Worm (Caenorhabditis elegans) whole organism, late embryonic: ENCODE results near the gene sup-12.

Experiments used
- ceh-34 ChIP-seq: sonication (generic microtip); optimal IDR thresholded peaks from 2 replicates; lab custom pipeline; 2016; ENCODE audit warnings: mild to moderate bottlenecking, missing genetic modification characterization, missing compliant biosample characterization
- elt-4 ChIP-seq: sonication (generic microtip); optimal IDR thresholded peaks from 2 replicates; lab custom pipeline; 2016; ENCODE audit warnings: missing genetic modification characterization, missing compliant biosample characterization
- fkh-6 ChIP-seq: sonication (generic microtip); optimal IDR thresholded peaks from 2 replicates; lab custom pipeline; 2016; ENCODE audit warnings: missing genetic modification characterization, missing compliant biosample characterization
- nhr-232 ChIP-seq: sonication (generic microtip); optimal IDR thresholded peaks from 2 replicates; lab custom pipeline; 2016; ENCODE audit warnings: missing genetic modification characterization, missing compliant biosample characterization
- pha-4 ChIP-seq: fragments of 150-350 bp; optimal IDR thresholded peaks from 2 replicates; lab custom pipeline; 2018; ENCODE audit warnings: missing biosample characterization, missing genetic modification reagents, missing genetic modification characterization
- rnt-1 ChIP-seq: sonication (generic microtip); optimal IDR thresholded peaks from 2 replicates; lab custom pipeline; 2016; ENCODE audit warnings: missing genetic modification characterization, missing compliant biosample characterization

DNA sequence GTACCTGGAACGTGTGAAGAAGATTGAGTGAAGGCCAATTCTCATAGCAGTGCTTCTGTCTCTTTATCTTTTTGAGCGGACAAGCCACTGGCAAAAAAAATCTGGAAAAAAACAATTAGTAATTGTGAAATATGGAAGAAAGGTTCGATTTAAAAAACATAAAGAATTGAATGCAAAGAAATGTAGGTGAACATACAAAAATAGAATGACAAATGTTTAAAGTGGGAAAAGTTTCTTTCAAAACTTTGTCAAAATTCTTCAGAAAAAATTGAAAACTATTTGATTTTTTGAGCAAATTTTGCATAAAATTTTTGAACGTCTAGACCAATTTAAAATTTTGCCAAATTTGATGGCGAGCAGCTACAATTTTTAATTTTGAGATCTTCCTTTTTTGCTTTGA is 38.8 kb downstream of the sup-12 start, which contains the start of gene ptp-4A2:
- TF ChIP-seq elt-4 (tag; lab: Kevin White, UChicago) (no peak), rnt-1 (tag; lab: Kevin White, UChicago) (no peak), pha-4 (tag; lab: Kevin White, UChicago) (no peak), ceh-34 (tag; lab: Kevin White, UChicago) (no peak), nhr-232 (tag; lab: Kevin White, UChicago) (no peak), fkh-6 (tag; lab: Kevin White, UChicago) (no peak)
